Worm (Caenorhabditis elegans) whole organism, L4/young adult: Measurements from ENCODE around the gene ZK596.2.

Experiments used
- W03F9.2 ChIP-seq: fragments of 150-350 bp; optimal IDR thresholded peaks from 2 replicates; lab custom pipeline; 2014; ENCODE audit warnings: missing biosample characterization, missing genetic modification characterization
- dao-5 ChIP-seq: sonication (generic microtip); optimal IDR thresholded peaks from 2 replicates; lab custom pipeline; 2016; ENCODE audit warnings: missing genotype, missing genetic modification characterization, moderate library complexity, missing compliant biosample characterization
- him-1 ChIP-seq: sonication (generic microtip); optimal IDR thresholded peaks from 2 replicates; lab custom pipeline; 2016; ENCODE audit warnings: missing genotype, missing genetic modification reagents, missing genetic modification characterization, missing compliant biosample characterization

ZK596.2 gene

DNA sequence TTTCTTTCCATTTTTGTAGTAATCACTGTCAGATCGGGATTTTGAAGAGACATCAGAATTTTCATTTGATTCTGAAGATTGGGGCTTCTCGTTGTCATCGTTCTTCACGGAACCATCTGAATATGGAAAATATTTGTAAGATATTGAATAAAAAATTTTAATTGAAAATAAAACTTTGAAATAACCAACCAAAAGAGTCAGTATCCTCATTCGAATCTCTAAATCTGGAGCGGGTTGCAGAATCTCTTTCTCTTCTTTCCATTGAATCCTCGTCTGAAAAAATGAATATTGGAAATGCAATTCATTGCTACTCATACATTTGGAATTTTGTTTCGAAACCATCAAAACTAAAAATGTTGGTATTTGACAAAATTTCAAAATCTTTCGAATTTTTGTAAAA is 10.9 kb downstream of the ZK596.2 start:
- no peak for TF ChIP-seq him-1
- no peak for TF ChIP-seq W03F9.2
- no peak for TF ChIP-seq dao-5 (tag; lab: Kevin White, UChicago)

DNA sequence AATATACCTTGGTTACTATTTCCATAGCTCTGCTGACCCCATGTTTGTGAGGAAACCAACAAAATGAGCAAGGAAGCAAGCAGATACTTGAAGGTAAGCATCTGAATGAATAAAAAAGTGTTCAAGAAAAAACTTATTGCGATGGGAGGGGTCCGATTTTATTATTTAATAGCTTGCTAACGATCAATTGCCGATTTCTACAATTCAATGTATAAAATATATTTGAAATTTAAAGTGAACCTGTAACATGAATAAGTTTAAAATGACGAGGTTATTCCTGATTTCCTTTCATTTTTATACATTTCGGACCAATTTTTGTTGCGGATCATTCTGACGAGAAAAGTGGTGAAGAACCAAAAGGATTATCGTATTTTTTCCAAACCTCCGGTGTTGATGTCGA is 12.6 kb downstream of the ZK596.2 start, which contains the start of gene srlf-13:
Gene srlf-13 (minus strand): TSS at position 101 of the 400 bp plus-strand sequence.
- TF ChIP-seq W03F9.2 (no peak), him-1 (no peak), dao-5 (tag; lab: Kevin White, UChicago) (no peak)

DNA sequence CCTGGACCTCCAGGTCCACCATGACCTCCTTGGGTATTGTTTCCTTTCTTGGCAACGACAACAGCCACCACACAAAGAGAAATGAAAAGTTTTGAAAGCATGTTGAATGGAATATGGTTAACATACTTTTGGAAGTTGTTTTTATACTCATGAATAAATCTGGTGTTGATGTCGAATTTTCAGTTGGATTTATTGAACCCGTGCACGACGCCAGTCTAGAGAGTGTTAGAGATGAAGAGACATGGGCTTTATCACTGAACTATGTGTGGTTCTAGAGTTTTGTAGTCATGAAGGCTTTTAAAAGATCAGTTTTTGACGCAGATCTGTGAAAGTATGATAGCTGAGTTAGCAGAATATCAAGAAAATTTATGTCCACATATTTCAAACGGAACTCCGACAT is 14.9 kb downstream of the ZK596.2 start, which contains the start of gene srlf-14:
Gene srlf-14 (minus strand): TSS at position 101 of the 400 bp plus-strand sequence.
- TF ChIP-seq dao-5 (tag; lab: Kevin White, UChicago) (no peak), W03F9.2 (no peak), him-1 (no peak)

DNA sequence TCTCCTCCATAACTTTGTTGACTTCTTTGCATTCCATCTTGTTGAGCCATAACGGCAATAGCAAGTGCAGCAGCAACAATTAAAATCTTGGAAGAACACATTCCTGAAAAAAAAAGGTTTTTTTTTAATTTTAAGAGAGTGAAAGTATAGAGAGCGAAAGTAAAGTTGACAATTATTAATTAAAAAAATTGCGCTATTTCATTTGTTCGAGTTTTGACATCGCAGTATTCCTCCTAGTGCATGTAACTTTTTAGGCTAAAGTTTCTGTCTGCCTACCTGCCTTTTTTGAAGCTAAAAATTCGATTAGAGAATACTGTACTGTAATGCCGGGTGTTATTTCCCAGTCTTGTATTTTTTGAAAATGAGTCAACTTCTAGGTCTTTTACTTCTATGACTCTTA is 17.1 kb downstream of the ZK596.2 start, which contains the start of gene srlf-12:
Gene srlf-12 (minus strand): TSS at position 101 of the 400 bp plus-strand sequence.
- TF ChIP-seq him-1, result no peak
- TF ChIP-seq dao-5 (tag; lab: Kevin White, UChicago), result no peak
- TF ChIP-seq W03F9.2, result no peak

DNA sequence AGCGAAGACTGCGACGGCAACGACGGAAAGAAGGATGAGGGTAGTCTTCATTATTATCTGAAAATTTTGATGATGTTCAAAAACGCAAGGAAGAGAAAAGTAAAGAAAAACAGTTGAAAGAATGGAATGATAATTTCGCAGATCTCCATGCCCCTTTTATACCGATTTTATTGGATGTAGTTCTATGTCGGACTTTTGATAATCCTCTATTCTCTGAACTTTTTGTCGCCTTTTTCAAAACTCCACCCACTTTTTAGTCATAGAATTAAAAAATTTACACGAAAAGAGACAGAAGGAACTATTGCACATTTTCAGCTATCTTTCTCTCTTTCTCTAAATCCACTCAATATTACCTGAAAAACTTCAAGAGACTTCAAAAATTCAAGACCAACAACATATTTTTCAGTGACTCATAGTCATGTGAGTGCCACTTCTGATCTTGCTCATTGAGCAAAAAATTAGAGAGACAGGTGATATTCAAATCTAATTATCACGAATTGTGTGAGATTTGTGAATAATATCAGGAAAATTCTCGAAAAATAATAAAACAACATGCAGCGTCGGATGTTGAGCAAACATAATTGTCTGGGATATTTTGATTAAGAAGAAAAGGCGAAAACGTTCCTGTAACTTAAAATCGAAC is 19.2 kb downstream of the ZK596.2 start, which contains the start of gene F13E9.15:
Gene F13E9.15 (minus strand): TSS at position 51 of the 643 bp plus-strand sequence.
- no peak for TF ChIP-seq him-1
- no peak for TF ChIP-seq dao-5 (tag; lab: Kevin White, UChicago)
- no peak for TF ChIP-seq W03F9.2

DNA sequence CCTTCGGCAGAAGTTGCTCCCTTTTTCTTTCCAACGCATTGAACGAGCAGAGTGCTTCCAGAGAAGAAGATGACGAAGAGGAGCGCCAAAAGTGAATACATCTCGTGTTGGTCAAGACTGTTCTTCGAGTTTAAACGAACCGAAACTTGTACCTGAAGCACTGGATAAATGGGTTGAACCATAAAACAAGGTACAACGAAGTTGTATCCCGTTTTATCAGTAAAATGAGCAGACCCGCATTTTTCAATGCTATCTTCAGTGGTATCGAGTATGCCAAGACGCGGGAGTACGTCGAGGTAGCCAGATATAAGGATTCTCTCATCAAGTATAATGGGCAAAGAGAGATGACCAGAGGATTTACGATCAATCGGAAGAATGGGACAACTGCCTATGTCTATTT is 21.8 kb downstream of the ZK596.2 start, which contains the start of gene F13E9.16:
Gene F13E9.16 (minus strand): TSS at position 101 of the 400 bp plus-strand sequence.
- TF ChIP-seq him-1 (no peak), W03F9.2 (no peak), dao-5 (tag; lab: Kevin White, UChicago) (no peak)

DNA sequence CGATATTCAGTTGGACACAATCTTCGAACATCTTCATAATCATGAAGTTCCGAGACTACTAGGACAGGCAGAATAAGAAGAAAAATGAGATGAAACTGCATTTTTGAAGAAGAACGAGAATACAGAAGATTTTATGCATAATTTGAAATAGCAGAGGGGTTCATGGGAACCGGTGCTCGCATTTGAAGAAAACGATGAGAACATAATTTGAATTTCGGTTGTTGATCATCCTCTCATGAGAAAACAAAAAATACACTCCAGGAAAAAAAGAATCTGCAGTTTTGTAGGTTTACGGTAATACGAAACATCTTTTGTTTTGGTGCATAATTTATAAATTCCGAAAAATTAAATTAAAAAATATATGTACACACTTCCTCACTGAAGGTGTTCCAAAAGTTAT is 23.2 kb downstream of the ZK596.2 start, which contains the start of gene srlf-11:
Gene srlf-11 (minus strand): TSS at position 101 of the 400 bp plus-strand sequence.
- TF ChIP-seq him-1 (no peak), W03F9.2 (no peak), dao-5 (tag; lab: Kevin White, UChicago) (no peak)

DNA sequence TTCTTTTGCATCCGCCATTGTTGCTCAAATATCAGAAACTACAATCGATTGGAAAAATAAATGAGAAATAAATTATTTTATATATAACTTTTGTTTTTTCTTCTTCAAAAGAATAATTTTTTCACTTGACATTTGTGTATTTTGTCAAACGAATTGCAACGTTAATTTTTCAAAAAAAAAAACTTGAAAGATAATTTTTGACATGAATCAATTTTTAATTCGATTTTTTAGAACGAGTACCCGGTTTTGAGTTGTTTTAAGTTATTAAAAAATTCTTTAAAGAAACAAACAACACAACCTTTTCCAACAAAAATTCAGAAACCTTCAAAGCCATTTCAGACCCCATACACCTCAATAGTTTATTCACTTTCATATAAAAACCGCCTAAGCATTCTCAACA is 24.8 kb downstream of the ZK596.2 start, which contains the start of gene F13E9.5:
Gene F13E9.5 (minus strand): TSS at position 101 of the 400 bp plus-strand sequence.
- TF ChIP-seq him-1, result no peak
- no peak for TF ChIP-seq W03F9.2
- no peak for TF ChIP-seq dao-5 (tag; lab: Kevin White, UChicago)

DNA sequence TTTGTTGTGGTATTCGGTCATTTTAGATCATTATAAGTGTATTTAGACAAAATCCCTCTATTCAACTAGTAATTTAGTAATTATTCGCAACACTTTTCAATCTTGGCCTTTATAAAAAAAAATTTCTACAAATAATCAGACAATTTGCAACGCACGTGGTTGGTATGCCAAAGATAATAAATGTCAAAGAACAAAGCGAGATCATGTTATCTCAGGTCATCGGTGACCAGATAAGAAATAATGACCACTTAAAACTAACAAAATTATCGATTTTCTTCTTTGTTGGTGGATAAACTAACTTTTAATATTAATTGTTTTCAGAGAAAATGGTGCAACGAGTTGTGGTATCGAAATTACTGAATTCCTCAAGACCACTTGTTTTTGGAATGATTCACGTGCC is 27.9 kb downstream of the ZK596.2 start, which contains the start of gene F13E9.13:
Gene F13E9.13 (plus strand): TSS at position 317 of the 400 bp plus-strand sequence.
- TF ChIP-seq W03F9.2 (no peak), dao-5 (tag; lab: Kevin White, UChicago) (no peak), him-1 (no peak)

DNA sequence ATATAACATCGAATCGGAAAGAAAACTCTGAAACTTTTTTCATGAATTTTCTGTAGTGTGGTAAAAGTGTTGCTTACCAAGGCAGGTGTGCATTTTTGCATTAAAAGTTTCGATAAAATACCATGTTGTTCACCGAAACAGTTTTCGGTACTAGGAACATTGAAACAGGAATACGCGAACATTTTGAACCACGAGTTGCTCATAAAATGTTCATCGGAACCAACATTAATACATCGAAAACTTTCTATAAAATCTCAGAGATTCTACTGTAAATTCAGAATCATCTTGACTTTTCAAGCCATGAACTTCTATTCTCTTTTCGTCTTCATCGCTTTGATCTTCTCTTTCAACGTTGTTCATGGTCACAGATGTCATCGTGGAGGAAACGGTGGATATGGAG is 28.8 kb downstream of the ZK596.2 start, which contains the start of gene fipr-15:
Gene fipr-15 (plus strand): TSS at position 301 of the 400 bp plus-strand sequence.
- no peak for TF ChIP-seq W03F9.2
- TF ChIP-seq dao-5 (tag; lab: Kevin White, UChicago), result no peak
- TF ChIP-seq him-1, result no peak

DNA sequence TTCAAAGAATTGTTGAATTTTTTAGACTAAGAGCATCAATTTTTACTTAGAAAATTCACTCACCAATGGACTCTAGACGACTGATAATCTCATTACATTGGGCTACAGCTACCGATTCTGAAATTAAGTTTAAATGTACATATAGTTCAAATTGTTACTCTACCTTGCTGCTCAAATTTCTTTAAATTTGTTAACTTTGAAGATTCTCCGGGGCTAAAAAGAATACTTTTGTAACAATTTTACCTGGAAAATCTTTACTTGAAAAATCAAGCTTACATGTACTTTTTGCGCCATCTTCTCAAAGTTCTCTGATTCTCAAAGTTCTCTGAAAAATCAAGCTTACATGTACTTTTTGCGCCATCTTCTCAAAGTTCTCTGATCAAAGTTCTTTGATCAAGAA is 29.6 kb downstream of the ZK596.2 start, which contains the start of gene sdz-13:
Gene sdz-13 (minus strand): TSS at position 101 of the 400 bp plus-strand sequence.
- TF ChIP-seq W03F9.2 (no peak), dao-5 (tag; lab: Kevin White, UChicago) (no peak)

DNA sequence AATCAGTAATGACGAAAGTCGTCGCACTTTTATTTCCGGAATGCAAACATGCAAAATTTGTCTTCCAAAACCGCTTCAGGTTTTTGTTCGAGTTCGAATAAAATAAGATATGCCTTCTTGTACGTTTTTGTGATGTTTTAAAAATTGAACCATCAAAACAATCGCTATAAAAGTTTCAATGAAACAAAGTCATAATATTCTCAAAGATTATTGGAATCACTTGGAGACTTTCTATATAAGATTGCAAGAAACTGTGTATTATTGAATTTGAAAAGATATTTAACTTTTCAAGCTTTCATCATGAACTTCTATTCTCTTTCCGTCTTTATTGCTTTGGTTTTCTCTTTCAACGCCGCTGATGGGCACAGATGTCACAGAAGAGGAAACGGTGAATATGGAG is 32.3 kb downstream of the ZK596.2 start, which contains the start of gene fipr-14:
Gene fipr-14 (plus strand): TSS at position 301 of the 400 bp plus-strand sequence.
- TF ChIP-seq him-1, result no peak
- no peak for TF ChIP-seq dao-5 (tag; lab: Kevin White, UChicago)
- no peak for TF ChIP-seq W03F9.2

DNA sequence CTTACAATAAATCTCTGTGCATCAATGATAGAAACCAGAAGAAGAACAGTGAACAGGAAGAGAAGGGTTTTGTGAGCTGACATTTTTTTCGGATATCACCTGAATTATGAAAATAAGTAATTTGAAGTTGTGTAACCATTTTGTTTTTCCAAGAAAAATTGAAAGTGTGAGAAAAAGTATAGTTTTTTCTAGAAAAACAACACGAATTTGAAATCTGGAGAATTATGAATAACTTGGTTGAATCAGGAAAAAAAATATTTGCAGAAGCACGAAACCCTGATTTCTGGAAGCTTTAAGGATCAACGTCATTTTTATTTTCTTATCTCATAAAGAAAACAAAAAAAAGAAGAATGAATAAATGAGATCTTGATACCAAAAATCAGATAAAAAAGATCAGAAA is 34.6 kb downstream of the ZK596.2 start, which contains the start of gene F13E9.12:
Gene F13E9.12 (minus strand): TSS at position 101 of the 400 bp plus-strand sequence.
- TF ChIP-seq W03F9.2 (no peak), him-1 (no peak), dao-5 (tag; lab: Kevin White, UChicago) (no peak)

DNA sequence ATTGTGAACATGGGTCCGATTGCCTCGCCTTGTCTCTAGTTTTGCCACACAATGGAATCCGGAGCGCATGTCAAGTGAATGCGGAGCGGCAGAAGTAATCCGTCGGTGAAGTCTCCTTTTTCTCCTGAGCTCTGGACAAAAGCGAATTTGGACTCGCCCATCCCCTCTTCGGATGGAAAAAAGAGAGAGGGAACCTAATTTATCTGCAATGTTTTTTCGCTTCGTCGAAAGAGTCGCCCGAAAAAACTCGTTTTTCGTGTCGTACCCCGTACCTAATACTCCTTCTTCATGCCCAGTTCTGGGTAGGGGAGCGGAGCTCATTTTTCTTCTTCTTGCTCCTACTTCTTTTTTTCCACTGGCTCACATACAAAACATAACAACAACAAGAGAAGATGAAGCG is 38.9 kb downstream of the ZK596.2 start:
- TF ChIP-seq dao-5 (tag; lab: Kevin White, UChicago) (no peak), him-1 (peak; percentile 1)

DNA sequence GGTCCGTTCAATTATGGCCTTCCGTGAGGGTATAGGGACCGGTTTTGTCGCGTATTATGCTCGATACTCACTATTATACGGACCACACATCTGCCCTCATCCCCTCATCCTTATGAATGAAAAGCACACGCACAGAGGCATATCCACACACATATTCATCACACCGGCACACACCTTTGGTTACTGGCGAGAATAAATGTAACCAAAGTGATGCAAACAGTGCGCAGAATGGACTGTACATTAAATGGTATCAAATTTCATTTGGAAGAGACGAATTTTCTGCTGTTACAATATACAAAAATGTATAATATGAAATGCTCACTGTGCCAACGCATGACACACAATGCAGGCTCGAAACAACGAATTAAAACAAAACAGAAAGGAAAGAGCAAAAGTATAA is 39.5 kb downstream of the ZK596.2 start:
- no peak for TF ChIP-seq dao-5 (tag; lab: Kevin White, UChicago)
- no peak for TF ChIP-seq him-1
- TF ChIP-seq W03F9.2, result no peak
